Worm (Caenorhabditis elegans) whole organism, L1 larva: ENCODE measurements around the gene iffb-1.

ENCODE experiments used
- C04F5.9 ChIP-seq: sonication (generic microtip); optimal IDR thresholded peaks from 2 replicates; lab custom pipeline; 2016; ENCODE audit warnings: missing genetic modification characterization, missing compliant biosample characterization
- C34B4.2 ChIP-seq: sonication (generic microtip); optimal IDR thresholded peaks from 2 replicates; lab custom pipeline; 2017; ENCODE audit warnings: mild to moderate bottlenecking, missing genetic modification characterization, missing compliant biosample characterization
- F16B12.6 ChIP-seq: fragments of 150-350 bp; optimal IDR thresholded peaks from 2 replicates; lab custom pipeline; 2014; ENCODE audit warnings: missing biosample characterization, missing genetic modification characterization
- Y116A8C.19 ChIP-seq: sonication (generic microtip); optimal IDR thresholded peaks from 2 replicates; lab custom pipeline; 2016; ENCODE audit warnings: missing compliant biosample characterization, missing genetic modification characterization, borderline replicate concordance
- aha-1 ChIP-seq: fragments of 150-350 bp; optimal IDR thresholded peaks from 2 replicates; lab custom pipeline; 2014; ENCODE audit warnings: missing biosample characterization, missing genetic modification characterization
- alr-1 ChIP-seq: fragments of 200-800 bp; sonication (Bioruptor generic); optimal IDR thresholded peaks from 2 replicates; lab custom pipeline; 2018; ENCODE audit warnings: borderline replicate concordance, mild to moderate bottlenecking, missing genetic modification characterization, missing compliant biosample characterization
- ama-1 ChIP-seq: fragments of 150-350 bp; optimal IDR thresholded peaks from 2 replicates; lab custom pipeline; 2014
- ceh-8 ChIP-seq: fragments of 200-800 bp; sonication (Bioruptor generic); optimal IDR thresholded peaks from 2 replicates; lab custom pipeline; 2018; ENCODE audit warnings: mild to moderate bottlenecking, missing genetic modification characterization, moderate library complexity, missing compliant biosample characterization
- ceh-82 ChIP-seq, 3 experiments: fragments of 150-350 bp in 1 of 3; sonication (generic microtip) in 2 of 3; optimal IDR thresholded peaks; 2 replicates each; lab custom pipeline; 2014 to 2017; ENCODE audit warnings: missing biosample characterization in 3 of 3, missing genetic modification characterization in 3 of 3
- ceh-90 ChIP-seq: sonication (generic microtip); optimal IDR thresholded peaks from 2 replicates; lab custom pipeline; 2016; ENCODE audit warnings: missing genetic modification characterization, missing compliant biosample characterization
- ces-1 ChIP-seq: fragments of 150-350 bp; optimal IDR thresholded peaks from 2 replicates; lab custom pipeline; 2014; ENCODE audit warnings: missing biosample characterization, missing genetic modification reagents, missing genetic modification characterization
- dpl-1 ChIP-seq, 3 experiments: fragments of 150-350 bp in 2 of 3; sonication (generic microtip) in 1 of 3; optimal IDR thresholded peaks; 2 replicates each; lab custom pipeline; 2014 to 2017; ENCODE audit warnings: missing biosample characterization in 3 of 3, missing genetic modification characterization in 3 of 3, missing genetic modification reagents in 3 of 3
- dsc-1 ChIP-seq: sonication (generic microtip); optimal IDR thresholded peaks from 2 replicates; lab custom pipeline; 2016; ENCODE audit warnings: mild to moderate bottlenecking, missing genetic modification characterization, missing compliant biosample characterization
- efl-1 ChIP-seq, 4 experiments: fragments of 150-350 bp; optimal IDR thresholded peaks in 3 of 4; peaks in 1 of 4; 1 replicate in 1 of 4; 2 replicates in 3 of 4; lab custom pipeline; 2014; ENCODE audit warnings: missing biosample characterization in 2 of 4, missing genetic modification characterization in 2 of 4, missing genetic modification reagents in 2 of 4
- efl-3 ChIP-seq: fragments of 200-800 bp; sonication (Bioruptor generic); optimal IDR thresholded peaks from 2 replicates; lab custom pipeline; 2018; ENCODE audit warnings: mild to moderate bottlenecking, missing genetic modification characterization, missing compliant biosample characterization
- egl-13 ChIP-seq: sonication (generic microtip); optimal IDR thresholded peaks from 2 replicates; lab custom pipeline; 2016; ENCODE audit warnings: missing genotype, missing genetic modification reagents, missing genetic modification characterization, missing compliant biosample characterization
- egl-27 ChIP-seq, 2 experiments: fragments of 150-350 bp in 1 of 2; sonication (generic microtip); optimal IDR thresholded peaks; 3 replicates each; lab custom pipeline; 2017 to 2018; ENCODE audit warnings: missing biosample characterization in 2 of 2, missing genetic modification characterization in 2 of 2, missing genetic modification reagents in 2 of 2
- elt-2 ChIP-seq: sonication (generic microtip); optimal IDR thresholded peaks from 2 replicates; lab custom pipeline; 2016; ENCODE audit warnings: missing genetic modification characterization, mild to moderate bottlenecking, inconsistent platforms, missing compliant biosample characterization, missing genetic modification reagents
- ets-5 ChIP-seq: fragments of 200-800 bp; sonication (Bioruptor generic); IDR thresholded peaks from 2 replicates; pipeline ENCODE4 v1.3.6; 2022; ENCODE audit warnings: missing genetic modification characterization, missing compliant biosample characterization
- fkh-4 ChIP-seq: sonication (generic microtip); optimal IDR thresholded peaks from 2 replicates; lab custom pipeline; 2016; ENCODE audit warnings: missing compliant biosample characterization, missing genetic modification characterization, borderline replicate concordance
- fkh-8 ChIP-seq: sonication (generic microtip); optimal IDR thresholded peaks from 2 replicates; lab custom pipeline; 2016; ENCODE audit warnings: mild to moderate bottlenecking, missing genetic modification characterization, missing compliant biosample characterization
- fos-1 ChIP-seq: fragments of 150-350 bp; optimal IDR thresholded peaks from 2 replicates; lab custom pipeline; 2014; ENCODE audit warnings: missing biosample characterization, missing genetic modification characterization
- irx-1 ChIP-seq: sonication (generic microtip); optimal IDR thresholded peaks from 2 replicates; lab custom pipeline; 2016; ENCODE audit warnings: missing genetic modification characterization, missing compliant biosample characterization
- isw-1 ChIP-seq: fragments of 200-800 bp; sonication (Bioruptor generic); IDR thresholded peaks from 2 replicates; pipeline ENCODE4 v1.3.6; 2022; ENCODE audit warnings: missing genetic modification characterization, missing compliant biosample characterization
- lin-13 ChIP-seq: fragments of 150-350 bp; optimal IDR thresholded peaks from 2 replicates; lab custom pipeline; 2014; ENCODE audit warnings: missing biosample characterization, missing genetic modification reagents, missing genetic modification characterization
- lin-14 ChIP-seq: fragments of 200-800 bp; sonication (Bioruptor generic); optimal IDR thresholded peaks from 2 replicates; lab custom pipeline; 2018; ENCODE audit warnings: mild to moderate bottlenecking, missing genetic modification characterization, moderate library complexity, missing compliant biosample characterization
- lin-15B ChIP-seq: fragments of 150-350 bp; sonication (generic microtip); optimal IDR thresholded peaks from 3 replicates; lab custom pipeline; 2014; ENCODE audit warnings: missing biosample characterization, missing genetic modification characterization
- lin-35 ChIP-seq, 2 experiments: fragments of 150-350 bp; optimal IDR thresholded peaks; 2 replicates each; lab custom pipeline; 2014; ENCODE audit warnings: missing biosample characterization in 2 of 2, missing genetic modification characterization in 2 of 2, missing genetic modification reagents in 2 of 2
- lin-39 ChIP-seq: fragments of 150-350 bp; optimal IDR thresholded peaks from 2 replicates; lab custom pipeline; 2014; ENCODE audit warnings: missing biosample characterization, missing genetic modification reagents, missing genetic modification characterization
- lsy-2 ChIP-seq, 2 experiments: fragments of 150-350 bp; optimal IDR thresholded peaks; 2 replicates each; lab custom pipeline; 2014; ENCODE audit warnings: missing biosample characterization in 2 of 2, missing genetic modification characterization in 2 of 2
- mdl-1 ChIP-seq, 2 experiments: fragments of 150-350 bp; optimal IDR thresholded peaks; 2 replicates each; lab custom pipeline; 2014 to 2017; ENCODE audit warnings: missing biosample characterization in 2 of 2, missing genetic modification characterization in 2 of 2, inconsistent platforms in 1 of 2
- mef-2 ChIP-seq: fragments of 150-350 bp; optimal IDR thresholded peaks from 2 replicates; lab custom pipeline; 2014; ENCODE audit warnings: missing biosample characterization, missing genetic modification characterization
- mep-1 ChIP-seq: fragments of 150-350 bp; optimal IDR thresholded peaks from 2 replicates; lab custom pipeline; 2014; ENCODE audit warnings: missing biosample characterization, missing genetic modification characterization
- nhr-12 ChIP-seq: sonication (generic microtip); optimal IDR thresholded peaks from 2 replicates; lab custom pipeline; 2017; ENCODE audit warnings: missing biosample characterization, missing genetic modification characterization
- nhr-20 ChIP-seq: sonication (generic microtip); optimal IDR thresholded peaks from 2 replicates; lab custom pipeline; 2016; ENCODE audit warnings: mild to moderate bottlenecking, missing genetic modification characterization, missing compliant biosample characterization
- nhr-237 ChIP-seq: fragments of 150-350 bp; optimal IDR thresholded peaks from 2 replicates; lab custom pipeline; 2014; ENCODE audit warnings: missing biosample characterization, missing genetic modification characterization
- nhr-28 ChIP-seq: fragments of 150-350 bp; optimal IDR thresholded peaks from 2 replicates; lab custom pipeline; 2014; ENCODE audit warnings: missing biosample characterization, missing genetic modification characterization
- nhr-76 ChIP-seq: sonication (generic microtip); optimal IDR thresholded peaks from 2 replicates; lab custom pipeline; 2017; ENCODE audit warnings: missing biosample characterization, missing genetic modification characterization
- nhr-84 ChIP-seq: sonication (generic microtip); optimal IDR thresholded peaks from 2 replicates; lab custom pipeline; 2017; ENCODE audit warnings: missing biosample characterization, missing genetic modification characterization
- nhr-85 ChIP-seq: sonication (generic microtip); peaks from one replicate; lab custom pipeline; 2016; ENCODE audit warnings: missing genetic modification characterization, inconsistent platforms, missing compliant biosample characterization
- nhr-90 ChIP-seq: sonication (generic microtip); optimal IDR thresholded peaks from 2 replicates; lab custom pipeline; 2016; ENCODE audit warnings: mild to moderate bottlenecking, missing genetic modification characterization, missing compliant biosample characterization; ENCODE audit not compliant: poor library complexity
- pax-3 ChIP-seq: fragments of 200-800 bp; sonication (Bioruptor generic); optimal IDR thresholded peaks from 2 replicates; lab custom pipeline; 2018; ENCODE audit warnings: mild to moderate bottlenecking, missing genetic modification characterization, moderate library complexity, missing compliant biosample characterization
- rnt-1 ChIP-seq: sonication (generic microtip); optimal IDR thresholded peaks from 2 replicates; lab custom pipeline; 2016; ENCODE audit warnings: mild to moderate bottlenecking, missing genetic modification characterization, moderate library complexity, missing compliant biosample characterization
- skn-1 ChIP-seq: fragments of 150-350 bp; optimal IDR thresholded peaks from 2 replicates; lab custom pipeline; 2014; ENCODE audit warnings: missing biosample characterization, missing genetic modification characterization
- snpc-4 ChIP-seq: fragments of 150-350 bp; optimal IDR thresholded peaks from 2 replicates; lab custom pipeline; 2014; ENCODE audit warnings: missing biosample characterization, missing genetic modification characterization
- snu-23 ChIP-seq: sonication (generic microtip); optimal IDR thresholded peaks from 2 replicates; lab custom pipeline; 2016; ENCODE audit warnings: missing genetic modification characterization, missing compliant biosample characterization
- tlp-1 ChIP-seq: fragments of 150-350 bp; optimal IDR thresholded peaks from 2 replicates; lab custom pipeline; 2014; ENCODE audit warnings: missing biosample characterization, missing genetic modification characterization
- unc-130 ChIP-seq: fragments of 150-350 bp; optimal IDR thresholded peaks from 2 replicates; lab custom pipeline; 2017; ENCODE audit warnings: missing biosample characterization, missing genetic modification characterization, inconsistent platforms
- unc-30 ChIP-seq: sonication (generic microtip); optimal IDR thresholded peaks from 2 replicates; lab custom pipeline; 2017; ENCODE audit warnings: missing biosample characterization, missing genetic modification characterization
- unc-62 ChIP-seq: fragments of 150-350 bp; optimal IDR thresholded peaks from 2 replicates; lab custom pipeline; 2014; ENCODE audit warnings: missing biosample characterization, missing genetic modification reagents, missing genetic modification characterization
- zag-1 ChIP-seq: fragments of 150-350 bp; optimal IDR thresholded peaks from 2 replicates; lab custom pipeline; 2014; ENCODE audit warnings: missing biosample characterization, missing genetic modification characterization
- ztf-11 ChIP-seq, 2 experiments: sonication (generic microtip); optimal IDR thresholded peaks; 2 replicates each; lab custom pipeline; 2016 to 2017; ENCODE audit warnings: missing genetic modification characterization in 2 of 2, missing biosample characterization in 1 of 2, missing compliant biosample characterization in 1 of 2
- ztf-4 ChIP-seq: fragments of 150-350 bp; optimal IDR thresholded peaks from 2 replicates; lab custom pipeline; 2014; ENCODE audit warnings: missing biosample characterization, missing genetic modification characterization

The iffb-1 gene

DNA sequence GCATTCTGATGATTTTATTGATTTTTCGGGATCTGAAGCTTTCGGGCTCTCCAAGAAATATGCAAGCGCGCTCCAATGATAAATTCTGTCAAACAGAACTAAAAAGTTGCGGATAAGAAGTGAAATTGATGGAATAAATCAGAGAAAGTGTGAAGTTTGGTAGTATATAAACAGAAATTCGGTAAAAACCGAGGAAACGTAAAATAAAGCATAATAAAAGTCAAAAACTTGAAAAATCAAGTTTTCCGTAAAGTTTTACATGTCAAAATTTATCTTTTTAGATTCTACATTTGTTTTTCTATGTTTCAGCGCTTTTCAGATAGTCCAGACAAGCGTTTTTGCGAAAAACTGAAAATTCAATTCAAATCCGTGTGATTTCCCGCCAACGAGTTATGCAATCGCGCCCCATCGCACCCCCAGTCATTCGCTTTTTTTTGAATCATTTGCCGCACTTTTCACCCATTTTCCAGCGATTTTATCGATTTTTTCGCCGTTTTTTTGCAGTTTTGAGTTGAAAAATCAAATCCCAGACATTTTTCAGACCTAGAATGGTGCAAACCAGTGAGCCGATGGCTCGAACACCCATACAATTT lies 16.9 kb downstream of the iffb-1 start, which contains the start of the genes Y54F10BM.13 and ppm-1.D:
Y54F10BM.13 (minus strand) TSS at position 51 of the 593 bp plus-strand sequence.
ppm-1.D (plus strand) TSS at position 540 of the 593 bp plus-strand sequence.
- TF ChIP-seq mdl-1 (tag; optimal IDR thresholded peaks at IDR 0.05; lab: Kevin White, UChicago) (no peak), lsy-2 (tag; optimal IDR thresholded peaks at IDR 0.05; lab: Kevin White, UChicago) (peak; percentile 39 to 65), lin-13 (GFP tag; lab: Kevin White, UChicago) (no peak), mef-2 (tag; lab: Kevin White, UChicago) (no peak), Y116A8C.19 (tag; lab: Kevin White, UChicago) (no peak), zag-1 (tag; lab: Kevin White, UChicago) (no peak), tlp-1 (tag; lab: Kevin White, UChicago) (no peak), nhr-90 (tag; lab: Kevin White, UChicago) (no peak), egl-13 (tag; lab: Kevin White, UChicago) (no peak), efl-1 (optimal IDR thresholded peaks at IDR 0.05; lab: Kevin White, UChicago) (peak; percentile 94 to 97), efl-1 (GFP tag; optimal IDR thresholded peaks at IDR 0.05 in 1 of 2; lab: Kevin White, UChicago) (peak; percentile 93 to 99), ces-1 (GFP tag; lab: Kevin White, UChicago) (no peak), nhr-12 (tag; lab: Kevin White, UChicago) (no peak), mep-1 (tag; lab: Kevin White, UChicago) (no peak), snpc-4 (tag; lab: Kevin White, UChicago) (no peak), nhr-84 (no peak), egl-27 (tag; optimal IDR thresholded peaks at IDR 0.05; lab: Kevin White, UChicago) (no peak), pax-3 (tag; lab: Kevin White, UChicago) (no peak), rnt-1 (tag; lab: Kevin White, UChicago) (no peak), lin-14 (GFP tag; lab: Kevin White, UChicago) (no peak), C34B4.2 (no peak), nhr-85 (tag; lab: Kevin White, UChicago) (peak; percentile 28), irx-1 (tag; lab: Kevin White, UChicago) (peak; percentile 18), lin-35 (GFP tag; optimal IDR thresholded peaks at IDR 0.05; lab: Kevin White, UChicago) (peak; percentile 91 to 95), fkh-4 (tag; lab: Kevin White, UChicago) (no peak), efl-3 (GFP tag; lab: Kevin White, UChicago) (no peak), ztf-4 (tag; lab: Kevin White, UChicago) (no peak), snu-23 (GFP tag; lab: Kevin White, UChicago) (no peak), nhr-28 (tag; lab: Kevin White, UChicago) (no peak), elt-2 (no peak), lin-39 (tag; lab: Kevin White, UChicago) (no peak), ama-1 (lab: Kevin White, UChicago) (no peak), isw-1 (GFP tag; lab: Robert Waterston, UW) (no peak; the same call in 1 of the 2 replicates), lin-15B (peak; percentile 54), unc-62 (no peak), nhr-76 (tag; lab: Kevin White, UChicago) (no peak), dpl-1 (GFP tag; optimal IDR thresholded peaks at IDR 0.05; lab: Kevin White, UChicago) (peak; percentile 89 to 92 (median 90)), unc-130 (no peak), ceh-82 (tag; optimal IDR thresholded peaks at IDR 0.05; lab: Kevin White, UChicago) (peak in 1 of 3 experiments; percentile 41), C04F5.9 (tag; lab: Kevin White, UChicago) (peak; percentile 3), dsc-1 (tag; lab: Kevin White, UChicago) (no peak), fkh-8 (peak; percentile 56), ets-5 (GFP tag; lab: Robert Waterston, UW) (no peak), ceh-8 (GFP tag; lab: Kevin White, UChicago) (no peak), alr-1 (tag; lab: Kevin White, UChicago) (no peak), aha-1 (tag; lab: Kevin White, UChicago) (no peak), fos-1 (tag; lab: Kevin White, UChicago) (no peak), unc-30 (tag; lab: Kevin White, UChicago) (no peak), skn-1 (tag; lab: Kevin White, UChicago) (no peak), ztf-11 (tag; optimal IDR thresholded peaks at IDR 0.05; lab: Kevin White, UChicago) (no peak), nhr-20 (tag; lab: Kevin White, UChicago) (no peak), nhr-237 (tag; lab: Kevin White, UChicago) (no peak), ceh-90 (tag; lab: Kevin White, UChicago) (peak; percentile 34), F16B12.6 (tag; lab: Kevin White, UChicago) (peak; percentile 52)
